Worm (Caenorhabditis elegans) whole organism, L2 larva: Measurements from ENCODE around the gene R07C12.3.
"Not testable (repeated sequence)": the region's sequence is repeated elsewhere in the genome, so short reads cannot be mapped to it uniquely, and the experiment has no call there.

Experiments
- C34F6.9 ChIP-seq: fragments of 150-350 bp; optimal IDR thresholded peaks from 2 replicates; lab custom pipeline; 2014; ENCODE audit warnings: missing biosample characterization, missing genetic modification characterization
- F13H6.1 ChIP-seq: sonication (generic microtip); optimal IDR thresholded peaks from 2 replicates; lab custom pipeline; 2016; ENCODE audit warnings: missing genetic modification characterization, missing compliant biosample characterization
- R02D3.7 ChIP-seq: fragments of 150-350 bp; optimal IDR thresholded peaks from 2 replicates; lab custom pipeline; 2014; ENCODE audit warnings: missing biosample characterization, missing genetic modification characterization
- Y55F3AM.14 ChIP-seq: fragments of 200-800 bp; sonication (Bioruptor generic); optimal IDR thresholded peaks from 2 replicates; lab custom pipeline; 2018; ENCODE audit warnings: mild to moderate bottlenecking, missing genetic modification characterization, missing compliant biosample characterization
- ZK546.5 ChIP-seq: sonication (generic microtip); optimal IDR thresholded peaks from 2 replicates; lab custom pipeline; 2017; ENCODE audit warnings: missing biosample characterization, missing genetic modification characterization
- alr-1 ChIP-seq: fragments of 150-350 bp; optimal IDR thresholded peaks from 2 replicates; lab custom pipeline; 2014; ENCODE audit warnings: missing biosample characterization, missing genetic modification characterization
- aly-2 ChIP-seq: fragments of 150-350 bp; optimal IDR thresholded peaks from 2 replicates; lab custom pipeline; 2014; ENCODE audit warnings: missing biosample characterization, missing genetic modification characterization
- ama-1 ChIP-seq: fragments of 150-350 bp; optimal IDR thresholded peaks from 2 replicates; lab custom pipeline; 2018; ENCODE audit warnings: inconsistent platforms
- blmp-1 ChIP-seq: sonication (generic microtip); optimal IDR thresholded peaks from 2 replicates; lab custom pipeline; 2017; ENCODE audit warnings: missing genetic modification characterization, mild to moderate bottlenecking, missing compliant biosample characterization, antibody characterized with exemption, moderate library complexity; ENCODE audit not compliant: insufficient read depth
- ceh-82 ChIP-seq: fragments of 150-350 bp; optimal IDR thresholded peaks from 2 replicates; lab custom pipeline; 2014; ENCODE audit warnings: missing biosample characterization, missing genetic modification characterization
- dmd-4 ChIP-seq: sonication (generic microtip); optimal IDR thresholded peaks from 2 replicates; lab custom pipeline; 2017; ENCODE audit warnings: missing biosample characterization, missing genetic modification characterization
- egl-27 ChIP-seq: sonication (generic microtip); optimal IDR thresholded peaks from 3 replicates; lab custom pipeline; 2017; ENCODE audit warnings: missing biosample characterization, missing genetic modification reagents, missing genetic modification characterization
- elt-1 ChIP-seq: fragments of 150-350 bp; optimal IDR thresholded peaks from 2 replicates; lab custom pipeline; 2014; ENCODE audit warnings: missing biosample characterization, missing genetic modification characterization
- elt-3 ChIP-seq: sonication (generic microtip); optimal IDR thresholded peaks from 2 replicates; lab custom pipeline; 2017; ENCODE audit warnings: missing biosample characterization, missing genetic modification characterization
- gmeb-1 ChIP-seq: fragments of 150-350 bp; optimal IDR thresholded peaks from 2 replicates; lab custom pipeline; 2014; ENCODE audit warnings: missing biosample characterization, missing genetic modification characterization
- lin-11 ChIP-seq: fragments of 150-350 bp; sonication (generic microtip); optimal IDR thresholded peaks from 2 replicates; lab custom pipeline; 2014; ENCODE audit warnings: missing biosample characterization, missing genetic modification characterization, inconsistent platforms, mixed read lengths
- lin-13 ChIP-seq: fragments of 150-350 bp; optimal IDR thresholded peaks from 2 replicates; lab custom pipeline; 2014; ENCODE audit warnings: missing biosample characterization, missing genetic modification reagents, missing genetic modification characterization
- lin-39 ChIP-seq: fragments of 150-350 bp; optimal IDR thresholded peaks from 2 replicates; lab custom pipeline; 2014; ENCODE audit warnings: missing biosample characterization, missing genetic modification reagents, missing genetic modification characterization
- lsy-2 ChIP-seq, 2 experiments: fragments of 150-350 bp in 1 of 2; sonication (generic microtip) in 1 of 2; optimal IDR thresholded peaks; 2 replicates each; lab custom pipeline; 2014 to 2017; ENCODE audit warnings: missing biosample characterization in 2 of 2, missing genetic modification characterization in 2 of 2
- mab-5 ChIP-seq: fragments of 150-350 bp; optimal IDR thresholded peaks from 2 replicates; lab custom pipeline; 2014; ENCODE audit warnings: missing biosample characterization, missing genetic modification characterization
- mbf-1 ChIP-seq: sonication (generic microtip); optimal IDR thresholded peaks from 2 replicates; lab custom pipeline; 2017; ENCODE audit warnings: missing biosample characterization, missing genetic modification characterization
- nhr-10 ChIP-seq: sonication (generic microtip); optimal IDR thresholded peaks from 2 replicates; lab custom pipeline; 2017; ENCODE audit warnings: missing biosample characterization, missing genetic modification characterization
- nhr-129 ChIP-seq: fragments of 150-350 bp; optimal IDR thresholded peaks from 2 replicates; lab custom pipeline; 2014; ENCODE audit warnings: missing biosample characterization, missing genetic modification characterization
- nhr-21 ChIP-seq: fragments of 150-350 bp; optimal IDR thresholded peaks from 2 replicates; lab custom pipeline; 2014; ENCODE audit warnings: missing biosample characterization, missing genetic modification characterization
- nhr-237 ChIP-seq: fragments of 150-350 bp; optimal IDR thresholded peaks from 2 replicates; lab custom pipeline; 2014; ENCODE audit warnings: missing biosample characterization, missing genetic modification characterization
- nhr-25 ChIP-seq: fragments of 150-350 bp; sonication (generic microtip); optimal IDR thresholded peaks from 3 replicates; lab custom pipeline; 2014; ENCODE audit warnings: missing biosample characterization, missing genetic modification characterization
- nhr-6 ChIP-seq: fragments of 150-350 bp; optimal IDR thresholded peaks from 2 replicates; lab custom pipeline; 2014; ENCODE audit warnings: missing biosample characterization, missing genetic modification characterization
- peb-1 ChIP-seq: fragments of 150-350 bp; optimal IDR thresholded peaks from 2 replicates; lab custom pipeline; 2014; ENCODE audit warnings: missing biosample characterization, missing genetic modification characterization
- sem-4 ChIP-seq: fragments of 150-350 bp; optimal IDR thresholded peaks from 2 replicates; lab custom pipeline; 2014; ENCODE audit warnings: missing biosample characterization, missing genetic modification reagents, missing genetic modification characterization
- sma-3 ChIP-seq: sonication (generic microtip); optimal IDR thresholded peaks from 2 replicates; lab custom pipeline; 2016; ENCODE audit warnings: missing genetic modification reagents, missing genetic modification characterization, missing compliant biosample characterization
- snpc-4 ChIP-seq: fragments of 150-350 bp; optimal IDR thresholded peaks from 2 replicates; lab custom pipeline; 2014; ENCODE audit warnings: missing biosample characterization, missing genetic modification characterization
- unc-39 ChIP-seq: fragments of 150-350 bp; optimal IDR thresholded peaks from 2 replicates; lab custom pipeline; 2014; ENCODE audit warnings: missing biosample characterization, missing genetic modification characterization
- unc-55 ChIP-seq: fragments of 150-350 bp; sonication (generic microtip); optimal IDR thresholded peaks from 3 replicates; lab custom pipeline; 2014; ENCODE audit warnings: missing biosample characterization, missing genetic modification reagents, missing genetic modification characterization
- unc-62 ChIP-seq: fragments of 150-350 bp; optimal IDR thresholded peaks from 2 replicates; lab custom pipeline; 2014; ENCODE audit warnings: missing biosample characterization, missing genetic modification reagents, missing genetic modification characterization
- zag-1 ChIP-seq: fragments of 150-350 bp; optimal IDR thresholded peaks from 2 replicates; lab custom pipeline; 2014; ENCODE audit warnings: missing biosample characterization, missing genetic modification characterization
- ztf-1 ChIP-seq: fragments of 200-800 bp; sonication (Bioruptor generic); conservative IDR thresholded peaks from 2 replicates; pipeline ENCODE4 v1.3.6; 2022; ENCODE audit warnings: missing genetic modification characterization, missing compliant biosample characterization
- ztf-4 ChIP-seq: fragments of 150-350 bp; optimal IDR thresholded peaks from 2 replicates; lab custom pipeline; 2014; ENCODE audit warnings: missing biosample characterization, missing genetic modification characterization

R07C12.3 gene

DNA sequence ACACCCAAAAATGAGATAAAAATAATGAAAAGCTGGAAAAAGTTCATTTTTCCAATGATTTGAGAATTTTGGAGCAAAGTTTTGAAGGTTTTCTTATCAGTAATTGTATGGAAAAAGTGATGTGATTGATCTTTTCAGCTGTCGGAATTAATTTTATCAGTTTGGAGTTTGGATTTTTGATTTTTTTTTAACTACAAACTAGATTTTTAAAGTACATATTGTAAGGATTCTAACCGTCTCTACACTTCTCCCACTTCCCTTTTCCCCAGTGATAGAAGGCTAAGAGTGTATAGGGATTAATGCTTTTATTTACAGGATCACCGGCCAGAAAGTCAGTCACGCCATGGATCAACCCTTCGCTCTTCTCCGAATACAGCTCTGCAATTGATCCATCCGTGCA lies 19.2 kb upstream of the R07C12.3 start, which contains the start of gene F49F1.7:
Gene F49F1.7 (minus strand): TSS at position 101 of the 400 bp plus-strand sequence.
- TF ChIP-seq ztf-1 (GFP tag; lab: Robert Waterston, UW); nhr-25; ztf-4 (tag; lab: Kevin White, UChicago): not testable (repeated sequence)

ce11 chrIV:4135744-4136143 lies 9.1 kb upstream of the R07C12.3 start, which contains the start of gene F49F1.17:
TSS of gene F49F1.17 (minus strand) at chrIV:4135844.
- TF ChIP-seq gmeb-1 (tag; lab: Kevin White, UChicago) (no peak), mab-5 (tag; lab: Kevin White, UChicago) (no peak), mbf-1 (tag; lab: Kevin White, UChicago) (no peak), lsy-2 (tag; optimal IDR thresholded peaks at IDR 0.05; lab: Kevin White, UChicago) (no peak), C34F6.9 (tag; lab: Kevin White, UChicago) (no peak), unc-39 (no peak), sma-3 (GFP tag; lab: Kevin White, UChicago) (no peak), nhr-129 (no peak), nhr-25 (no peak), egl-27 (tag; lab: Kevin White, UChicago) (no peak), alr-1 (tag; lab: Kevin White, UChicago) (no peak), R02D3.7 (tag; lab: Kevin White, UChicago) (no peak), dmd-4 (tag; lab: Kevin White, UChicago) (no peak), blmp-1 (tag; lab: Kevin White, UChicago) (no peak), lin-13 (GFP tag; lab: Kevin White, UChicago) (no peak)

DNA sequence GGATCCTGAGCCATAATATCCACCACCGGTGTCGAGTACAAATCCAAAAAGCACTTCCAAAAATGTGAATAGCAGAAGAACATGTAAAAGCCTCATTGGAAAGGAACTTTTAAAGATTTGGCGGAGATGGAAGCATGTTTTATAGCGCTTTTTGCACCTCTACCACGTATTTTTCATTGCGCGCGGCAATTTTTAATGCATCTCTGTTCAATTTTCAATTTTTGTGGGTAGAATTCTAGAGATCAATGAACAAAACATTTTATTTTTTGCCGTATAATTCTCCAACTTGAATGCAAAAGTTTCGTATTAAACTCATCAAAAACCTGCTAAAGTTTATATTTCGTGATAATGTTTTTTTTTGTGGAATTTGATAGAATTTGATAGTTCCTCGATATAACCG lies 7.4 kb upstream of the R07C12.3 start, which contains the start of gene F49F1.9:
Gene F49F1.9 (minus strand): TSS at position 101 of the 400 bp plus-strand sequence.
- no peak for TF ChIP-seq aly-2 (tag; lab: Kevin White, UChicago)
- no peak for TF ChIP-seq unc-55
- no peak for TF ChIP-seq ZK546.5 (tag; lab: Kevin White, UChicago)
- no peak for TF ChIP-seq sma-3 (GFP tag; lab: Kevin White, UChicago)
- TF ChIP-seq nhr-10 (tag; lab: Kevin White, UChicago) = no peak
- no peak for TF ChIP-seq lin-11
- no peak for TF ChIP-seq elt-1
- no peak for TF ChIP-seq mab-5 (tag; lab: Kevin White, UChicago)
- TF ChIP-seq sem-4 (tag; lab: Kevin White, UChicago) = no peak
- TF ChIP-seq F13H6.1 (tag; lab: Kevin White, UChicago) = no peak
- TF ChIP-seq nhr-6 (tag; lab: Kevin White, UChicago) = no peak
- no peak for TF ChIP-seq elt-3 (tag; lab: Kevin White, UChicago)
- TF ChIP-seq nhr-237 (tag; lab: Kevin White, UChicago) = no peak
- no peak for TF ChIP-seq ama-1 (lab: Kevin White, UChicago)
- TF ChIP-seq unc-62 (GFP tag; lab: Kevin White, UChicago) = no peak
- TF ChIP-seq zag-1 (tag; lab: Kevin White, UChicago) = no peak
- TF ChIP-seq snpc-4 (tag; lab: Kevin White, UChicago) = no peak
- no peak for TF ChIP-seq ceh-82 (tag; lab: Kevin White, UChicago)
- TF ChIP-seq, all 48 proteins: peak for 0

DNA sequence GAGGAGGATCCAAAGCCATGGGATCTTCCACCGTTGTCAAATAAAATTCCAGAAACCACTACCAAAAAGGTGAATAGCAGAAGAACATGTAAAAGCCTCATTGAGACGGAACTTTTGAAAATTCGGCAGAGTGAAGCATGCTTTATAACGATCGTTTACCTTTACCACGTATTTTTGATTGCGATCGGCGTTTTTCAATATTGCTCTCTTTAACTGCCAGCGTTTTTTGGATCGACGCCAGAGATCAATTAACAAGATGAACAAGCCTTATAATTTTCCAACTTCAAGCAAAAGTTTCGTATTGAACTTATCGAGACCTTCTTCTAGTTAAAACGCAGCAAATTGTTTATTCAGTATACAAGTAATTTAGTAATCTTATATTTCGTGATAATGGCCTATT lies 5.9 kb upstream of the R07C12.3 start, which contains the start of gene F49F1.10:
Gene F49F1.10 (minus strand): TSS at position 101 of the 400 bp plus-strand sequence.
- no peak for TF ChIP-seq nhr-6 (tag; lab: Kevin White, UChicago)
- TF ChIP-seq nhr-129 = no peak
- TF ChIP-seq lin-11 = no peak
- TF ChIP-seq blmp-1 (tag; lab: Kevin White, UChicago) = no peak
- TF ChIP-seq gmeb-1 (tag; lab: Kevin White, UChicago) = no peak
- no peak for TF ChIP-seq elt-3 (tag; lab: Kevin White, UChicago)

DNA sequence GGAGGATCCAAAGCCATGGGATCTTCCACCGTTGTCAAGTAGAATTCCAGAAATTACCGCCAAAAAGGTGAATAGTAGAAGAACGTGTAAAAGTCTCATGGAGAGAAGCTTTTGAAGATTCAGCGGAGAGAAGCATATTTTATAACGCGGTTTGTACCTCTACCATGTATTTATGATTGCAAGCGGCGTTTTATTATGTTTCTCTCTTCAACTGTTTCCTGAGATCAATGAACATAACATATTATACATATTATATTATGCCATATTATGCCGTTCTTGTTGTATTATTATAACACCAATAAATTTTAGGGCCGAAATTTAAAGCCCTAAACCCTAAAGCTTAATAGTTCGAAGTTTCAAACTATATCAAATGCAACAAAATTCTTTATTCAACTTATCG lies 4.6 kb upstream of the R07C12.3 start, which contains the start of gene F49F1.18:
Gene F49F1.18 (minus strand): TSS at position 101 of the 400 bp plus-strand sequence.
- TF ChIP-seq nhr-21 (tag; lab: Kevin White, UChicago) = no peak
- TF ChIP-seq ztf-4 (tag; lab: Kevin White, UChicago) = no peak
- TF ChIP-seq lin-11 = no peak
- TF ChIP-seq lin-39 (tag; lab: Kevin White, UChicago) = no peak
- TF ChIP-seq nhr-10 (tag; lab: Kevin White, UChicago) = no peak
- no peak for TF ChIP-seq sma-3 (GFP tag; lab: Kevin White, UChicago)
- no peak for TF ChIP-seq mbf-1 (tag; lab: Kevin White, UChicago)
- no peak for TF ChIP-seq unc-39
- no peak for TF ChIP-seq peb-1 (tag; lab: Kevin White, UChicago)
- TF ChIP-seq mab-5 (tag; lab: Kevin White, UChicago) = no peak
- TF ChIP-seq unc-62 (GFP tag; lab: Kevin White, UChicago) = no peak
- TF ChIP-seq Y55F3AM.14 (GFP tag; lab: Kevin White, UChicago) = no peak
- no peak for TF ChIP-seq nhr-129
